Fruit fly (Drosophila melanogaster) whole organism, adult: ENCODE data around the gene wor.

Source experiments
- CG11617 ChIP-seq: fragments of 200-800 bp; sonication (Bioruptor generic); optimal IDR thresholded peaks from 2 replicates; lab custom pipeline; 2017; ENCODE audit warnings: mild to moderate bottlenecking, missing biosample characterization, missing genetic modification reagents, missing genetic modification characterization
- CG12768 ChIP-seq: fragments of 200-800 bp; sonication (Bioruptor generic); optimal IDR thresholded peaks from 2 replicates; lab custom pipeline; 2017; ENCODE audit warnings: missing biosample characterization, missing genetic modification characterization, mild to moderate bottlenecking, moderate library complexity, missing genetic modification reagents
- CG14711 ChIP-seq: fragments of 200-800 bp; sonication (Bioruptor generic); optimal IDR thresholded peaks from 2 replicates; lab custom pipeline; 2018; ENCODE audit warnings: missing biosample characterization, mild to moderate bottlenecking, missing genetic modification characterization, moderate library complexity
- CG1620 ChIP-seq: fragments of 200-800 bp; sonication (Bioruptor generic); optimal IDR thresholded peaks from 2 replicates; lab custom pipeline; 2016; ENCODE audit warnings: missing biosample characterization, missing genetic modification characterization
- CG33017 ChIP-seq: fragments of 200-800 bp; sonication (Bioruptor generic); optimal IDR thresholded peaks from 2 replicates; lab custom pipeline; 2018; ENCODE audit warnings: missing biosample characterization, mild to moderate bottlenecking, missing genetic modification characterization, moderate library complexity
- CG5204 ChIP-seq: fragments of 200-800 bp; sonication (Bioruptor generic); optimal IDR thresholded peaks from 2 replicates; lab custom pipeline; 2016; ENCODE audit warnings: missing biosample characterization, missing genetic modification characterization
- CG7045 ChIP-seq: fragments of 200-800 bp; sonication (Bioruptor generic); optimal IDR thresholded peaks from 2 replicates; lab custom pipeline; 2017; ENCODE audit warnings: missing biosample characterization, mild to moderate bottlenecking, missing genetic modification characterization
- CG7101 ChIP-seq: fragments of 200-800 bp; sonication (Bioruptor generic); optimal IDR thresholded peaks from 2 replicates; lab custom pipeline; 2018; ENCODE audit warnings: missing biosample characterization, mild to moderate bottlenecking, missing genetic modification characterization, moderate library complexity
- Clk ChIP-seq: fragments of 200-800 bp; sonication (Bioruptor generic); optimal IDR thresholded peaks from 2 replicates; lab custom pipeline; 2017; ENCODE audit warnings: missing biosample characterization, missing genetic modification characterization
- Crg-1 ChIP-seq: fragments of 200-800 bp; sonication (Bioruptor generic); optimal IDR thresholded peaks from 2 replicates; lab custom pipeline; 2016; ENCODE audit warnings: missing biosample characterization, missing genetic modification characterization
- Hr96 ChIP-seq: fragments of 200-800 bp; sonication (Bioruptor generic); optimal IDR thresholded peaks from 2 replicates; lab custom pipeline; 2016; ENCODE audit warnings: missing biosample characterization, missing genetic modification characterization
- Mnt ChIP-seq: fragments of 200-800 bp; sonication (Bioruptor generic); optimal IDR thresholded peaks from 2 replicates; lab custom pipeline; 2016; ENCODE audit warnings: missing biosample characterization, mild to moderate bottlenecking, missing genetic modification characterization
- bab1 ChIP-seq: fragments of 200-800 bp; sonication (Bioruptor generic); optimal IDR thresholded peaks from 3 replicates; lab custom pipeline; 2019; ENCODE audit warnings: missing biosample characterization, mild to moderate bottlenecking, missing genetic modification characterization, moderate library complexity
- cic ChIP-seq: fragments of 200-800 bp; sonication (Bioruptor generic); optimal IDR thresholded peaks from 2 replicates; lab custom pipeline; 2017; ENCODE audit warnings: missing biosample characterization, mild to moderate bottlenecking, missing genetic modification characterization, moderate library complexity
- cnc ChIP-seq, 2 experiments: fragments of >200 bp; optimal IDR thresholded peaks; 2 replicates each; lab custom pipeline; 2017
- kay ChIP-seq: fragments of 200-800 bp; sonication (Bioruptor generic); peaks from one replicate; lab custom pipeline; 2016; ENCODE audit warnings: missing biosample characterization, missing genetic modification characterization, borderline replicate concordance
- ovo ChIP-seq: fragments of 200-800 bp; sonication (Bioruptor generic); optimal IDR thresholded peaks from 2 replicates; lab custom pipeline; 2016; ENCODE audit warnings: missing biosample characterization, missing genetic modification characterization
- pad ChIP-seq: fragments of 200-800 bp; sonication (Bioruptor generic); optimal IDR thresholded peaks from 3 replicates; lab custom pipeline; 2017; ENCODE audit warnings: missing biosample characterization, missing genetic modification characterization, mild to moderate bottlenecking, moderate library complexity, missing genetic modification reagents
- tj ChIP-seq: fragments of 200-800 bp; sonication (Bioruptor generic); optimal IDR thresholded peaks from 3 replicates; lab custom pipeline; 2017; ENCODE audit warnings: missing biosample characterization, mild to moderate bottlenecking, missing genetic modification characterization, moderate library complexity
- toe ChIP-seq: fragments of 200-800 bp; sonication (Bioruptor generic); optimal IDR thresholded peaks from 2 replicates; lab custom pipeline; 2016; ENCODE audit warnings: missing biosample characterization, missing genetic modification characterization

wor gene

dm6 chr2L:15425530-15426308 lies at the start of gene wor:
TSS of gene wor (minus strand) at chr2L:15425580.
- peak; percentile 75 for TF ChIP-seq pad
- TF ChIP-seq CG33017 (tag; lab: Kevin White, UChicago), result no peak
- TF ChIP-seq cnc (optimal IDR thresholded peaks at IDR 0.05; lab: Kevin White, UChicago), result no peak
- no peak for TF ChIP-seq CG7045 (GFP tag; lab: Kevin White, UChicago)

DNA sequence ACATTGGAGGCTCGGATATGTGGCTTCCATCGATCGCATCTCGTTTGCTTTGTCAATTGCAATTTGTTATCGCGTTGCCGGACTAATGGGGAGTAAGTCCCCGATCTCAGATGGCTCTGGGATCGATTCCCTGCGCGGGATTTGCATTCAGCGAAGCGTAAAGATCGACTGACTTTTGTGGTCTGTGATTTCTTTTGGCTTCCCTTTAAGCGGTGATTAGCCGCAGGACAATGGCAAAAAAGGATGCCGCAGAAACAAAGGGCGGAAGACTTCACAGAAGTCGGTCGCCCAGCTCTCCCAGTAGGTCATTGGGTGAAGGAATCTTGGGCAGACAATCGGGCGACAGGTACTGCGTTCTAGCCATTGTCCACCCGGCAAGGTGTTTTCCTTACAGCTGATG lies 49.5 kb upstream of the wor start:
- TF ChIP-seq kay (no peak), CG7101 (no peak), CG7045 (GFP tag; lab: Kevin White, UChicago) (no peak), CG11617 (GFP tag; lab: Kevin White, UChicago) (no peak), toe (GFP tag; lab: Kevin White, UChicago) (no peak), Mnt (GFP tag; lab: Kevin White, UChicago) (no peak), CG14711 (tag; lab: Kevin White, UChicago) (no peak), bab1 (GFP tag; lab: Kevin White, UChicago) (no peak), cic (GFP tag; lab: Kevin White, UChicago) (no peak), Hr96 (no peak), ovo (no peak), tj (no peak), CG12768 (GFP tag; lab: Kevin White, UChicago) (no peak), CG1620 (GFP tag; lab: Kevin White, UChicago) (no peak), CG5204 (GFP tag; lab: Kevin White, UChicago) (no peak)

dm6 chr2L:15474402-15474801 lies 49.0 kb upstream of the wor start:
- no peak for TF ChIP-seq CG1620 (GFP tag; lab: Kevin White, UChicago)
- TF ChIP-seq tj, result no peak
- TF ChIP-seq CG12768 (GFP tag; lab: Kevin White, UChicago), result no peak

DNA sequence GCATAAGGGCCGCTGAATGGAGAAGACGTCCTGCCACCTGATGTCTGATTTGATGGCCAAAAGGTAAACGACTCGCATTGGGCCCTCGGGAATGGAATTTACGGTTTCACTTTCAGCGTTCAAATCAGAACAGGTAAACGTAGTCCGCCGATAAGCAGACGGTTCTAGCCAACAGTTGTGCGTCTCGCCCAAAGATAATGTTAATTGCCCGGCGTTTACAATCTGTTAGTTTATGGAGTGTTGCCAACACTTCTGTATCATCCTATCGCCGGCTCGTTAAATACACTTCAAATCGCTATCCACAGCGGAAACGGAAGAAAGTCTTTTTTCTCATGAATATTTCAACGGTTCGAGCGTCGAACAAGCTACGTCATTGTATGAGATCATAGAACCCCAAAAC lies 46.2 kb upstream of the wor start:
- no peak for TF ChIP-seq ovo
- no peak for TF ChIP-seq Crg-1 (GFP tag; lab: Kevin White, UChicago)
- no peak for TF ChIP-seq cic (GFP tag; lab: Kevin White, UChicago)
- TF ChIP-seq toe (GFP tag; lab: Kevin White, UChicago), result no peak
- no peak for TF ChIP-seq cnc (optimal IDR thresholded peaks at IDR 0.05; lab: Kevin White, UChicago)
- no peak for TF ChIP-seq pad
- no peak for TF ChIP-seq CG33017 (tag; lab: Kevin White, UChicago)
- no peak for TF ChIP-seq tj
- TF ChIP-seq bab1 (GFP tag; lab: Kevin White, UChicago), result no peak
- no peak for TF ChIP-seq CG7045 (GFP tag; lab: Kevin White, UChicago)
- TF ChIP-seq CG5204 (GFP tag; lab: Kevin White, UChicago), result no peak
- no peak for TF ChIP-seq kay
- no peak for TF ChIP-seq CG12768 (GFP tag; lab: Kevin White, UChicago)
- TF ChIP-seq CG1620 (GFP tag; lab: Kevin White, UChicago), result no peak
- TF ChIP-seq CG14711 (tag; lab: Kevin White, UChicago), result no peak
- no peak for TF ChIP-seq CG11617 (GFP tag; lab: Kevin White, UChicago)
- no peak for TF ChIP-seq CG7101
- TF ChIP-seq Clk (GFP tag; lab: Kevin White, UChicago), result no peak

dm6 chr2L:15470514-15471134 lies 45.2 kb upstream of the wor start:
- TF ChIP-seq CG11617 (GFP tag; lab: Kevin White, UChicago), result no peak
- TF ChIP-seq pad, result no peak
- no peak for TF ChIP-seq CG1620 (GFP tag; lab: Kevin White, UChicago)
- no peak for TF ChIP-seq Hr96
- TF ChIP-seq Clk (GFP tag; lab: Kevin White, UChicago), result no peak
- no peak for TF ChIP-seq cnc (optimal IDR thresholded peaks at IDR 0.05; lab: Kevin White, UChicago)
- TF ChIP-seq CG12768 (GFP tag; lab: Kevin White, UChicago), result no peak
- TF ChIP-seq CG33017 (tag; lab: Kevin White, UChicago), result no peak
- TF ChIP-seq cic (GFP tag; lab: Kevin White, UChicago), result no peak

DNA sequence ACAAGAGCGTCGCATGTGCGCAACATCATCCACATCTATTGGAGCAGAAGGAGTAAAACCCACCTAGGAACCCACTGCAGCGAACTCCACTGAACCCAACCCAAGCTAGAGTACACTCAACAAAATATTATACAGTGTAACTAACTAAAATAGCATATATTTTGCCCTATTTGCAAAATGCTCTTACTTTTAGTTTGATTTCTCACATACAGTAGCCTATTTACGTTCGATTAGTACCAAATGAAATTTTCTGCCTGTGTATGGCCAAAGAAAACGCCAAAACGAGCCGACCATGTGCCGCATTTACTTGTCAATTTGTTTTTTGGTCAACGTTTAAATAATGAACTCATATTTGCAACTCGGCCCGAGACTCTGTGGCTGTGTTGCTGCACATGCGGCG lies 43.4 kb upstream of the wor start:
- TF ChIP-seq bab1 (GFP tag; lab: Kevin White, UChicago) (no peak), ovo (no peak), Hr96 (no peak), Crg-1 (GFP tag; lab: Kevin White, UChicago) (no peak), CG5204 (GFP tag; lab: Kevin White, UChicago) (no peak), CG1620 (GFP tag; lab: Kevin White, UChicago) (no peak), kay (no peak), pad (no peak), CG14711 (tag; lab: Kevin White, UChicago) (no peak), cnc (optimal IDR thresholded peaks at IDR 0.05; lab: Kevin White, UChicago) (no peak), toe (GFP tag; lab: Kevin White, UChicago) (no peak), CG11617 (GFP tag; lab: Kevin White, UChicago) (no peak), Clk (GFP tag; lab: Kevin White, UChicago) (no peak), CG33017 (tag; lab: Kevin White, UChicago) (no peak)
